Worm (Caenorhabditis elegans): ENCODE measurements around the gene K09E4.4.

Gene K09E4.4

DNA sequence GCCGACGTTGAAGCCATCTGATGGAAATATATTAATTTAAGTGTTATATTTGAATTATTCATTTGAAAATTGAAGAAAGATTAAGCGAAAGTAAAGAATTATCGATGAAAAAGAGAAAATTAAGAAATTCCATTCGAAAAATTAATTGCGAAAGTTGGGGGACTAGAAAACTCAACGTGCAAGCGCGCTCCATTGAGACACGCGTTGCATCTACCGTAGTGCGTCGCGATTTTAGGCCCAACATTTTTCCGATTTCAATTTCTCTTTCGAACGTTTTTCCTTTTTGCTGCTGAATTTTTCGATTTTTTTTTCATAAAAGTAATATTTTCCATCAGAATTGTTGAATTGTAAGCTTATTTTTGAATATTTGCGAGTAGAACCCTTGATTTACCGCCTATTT lies 32.4 kb upstream of the K09E4.4 start, which contains the start of gene Y48B6A.1 (continued):
- peak; percentile 98 for TF ChIP-seq nfya-1 (tag; optimal IDR thresholded peaks at IDR 0.05; ENCODE audit: insufficient read depth)
- TF ChIP-seq ceh-16 (tag; optimal IDR thresholded peaks at IDR 0.05), result peak; percentile 15
- TF ChIP-seq lin-39 (tag; optimal IDR thresholded peaks at IDR 0.05), result peak; percentile 96
- TF ChIP-seq elt-2 (tag; optimal IDR thresholded peaks at IDR 0.05), result peak; percentile 64
- TF ChIP-seq ama-1 (optimal IDR thresholded peaks at IDR 0.05), result peak; percentile 88
- peak; percentile 73 for TF ChIP-seq ceh-28 (tag; optimal IDR thresholded peaks at IDR 0.05)
- peak; percentile 99 for TF ChIP-seq pha-4 (tag; optimal IDR thresholded peaks at IDR 0.05)
- TF ChIP-seq ceh-82 (tag; optimal IDR thresholded peaks at IDR 0.05), result peak; percentile 50
- TF ChIP-seq lsy-12 (tag; optimal IDR thresholded peaks at IDR 0.05), result peak; percentile 88
- peak; percentile 77 for TF ChIP-seq fkh-10 (GFP tag; optimal IDR thresholded peaks at IDR 0.05)
- peak; percentile 84 for TF ChIP-seq nhr-11 (tag; optimal IDR thresholded peaks at IDR 0.05)
- no peak for TF ChIP-seq daf-12 (tag; optimal IDR thresholded peaks at IDR 0.05)

DNA sequence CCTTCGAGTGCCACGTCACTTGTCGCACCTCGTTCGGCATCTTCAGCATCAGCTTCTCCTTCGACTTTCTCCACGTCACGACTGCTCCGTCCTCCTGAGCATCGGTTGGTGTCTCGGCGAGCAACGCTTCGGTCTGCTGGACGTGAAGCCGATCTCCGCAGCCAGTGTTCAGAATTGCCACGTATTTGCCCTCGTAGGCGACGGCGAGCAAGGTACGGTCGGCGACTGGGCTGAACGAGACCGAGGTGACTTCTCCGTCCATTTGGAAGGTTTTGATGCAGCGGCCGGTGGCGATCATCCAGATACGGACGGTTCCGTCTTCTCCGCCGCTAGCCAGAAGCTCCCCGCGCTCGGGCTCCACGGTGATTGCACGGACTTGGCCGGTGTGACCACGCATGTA lies 30.3 kb upstream of the K09E4.4 start:
- TF ChIP-seq elt-2 (tag; optimal IDR thresholded peaks at IDR 0.05) (no peak), pqm-1 (tag; optimal IDR thresholded peaks at IDR 0.05) (no peak), jun-1 (tag; optimal IDR thresholded peaks at IDR 0.05) (no peak), ama-1 (optimal IDR thresholded peaks at IDR 0.05) (no peak), nhr-43 (tag; optimal IDR thresholded peaks at IDR 0.05; ENCODE audit: poor library complexity, severe bottlenecking) (no peak), unc-62 (GFP tag; optimal IDR thresholded peaks at IDR 0.05) (no peak), ceh-28 (tag; optimal IDR thresholded peaks at IDR 0.05) (no peak), nhr-25 (tag; optimal IDR thresholded peaks at IDR 0.05) (no peak), lin-39 (tag; optimal IDR thresholded peaks at IDR 0.05) (no peak), nhr-11 (tag; optimal IDR thresholded peaks at IDR 0.05) (no peak), ZK546.5 (tag; optimal IDR thresholded peaks at IDR 0.05) (no peak), fkh-10 (GFP tag; optimal IDR thresholded peaks at IDR 0.05) (no peak), egl-5 (tag; optimal IDR thresholded peaks at IDR 0.05) (no peak), aly-2 (tag; optimal IDR thresholded peaks at IDR 0.05) (no peak), skn-1 (tag; optimal IDR thresholded peaks at IDR 0.05) (no peak)

DNA sequence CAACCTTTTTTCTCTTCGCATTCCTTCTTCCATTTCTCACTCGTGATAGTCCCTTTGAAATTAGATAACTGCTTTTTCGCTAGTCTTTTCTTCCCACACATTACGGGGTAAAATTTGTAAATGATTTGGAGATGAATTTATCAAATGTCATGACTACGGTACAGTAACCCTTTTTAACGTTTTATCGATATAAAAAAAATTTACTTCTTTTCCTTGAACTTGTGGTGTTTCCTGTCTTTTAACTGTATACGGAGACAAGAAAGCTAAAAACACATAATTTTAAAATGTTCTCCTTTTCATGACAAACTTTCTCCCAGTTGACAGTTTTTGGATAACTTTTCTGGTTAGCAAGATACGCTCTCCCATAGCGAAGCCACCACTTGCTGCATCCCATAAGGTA lies 28.1 kb upstream of the K09E4.4 start, which contains the start of gene W03H9.1:
W03H9.1 (minus strand) TSS at position 101 of the 400 bp plus-strand sequence.
- TF ChIP-seq nhr-23 (tag; optimal IDR thresholded peaks at IDR 0.05), result no peak
- TF ChIP-seq R02D3.7 (tag; optimal IDR thresholded peaks at IDR 0.05), result no peak
- no peak for TF ChIP-seq ceh-16 (tag; optimal IDR thresholded peaks at IDR 0.05)
- no peak for TF ChIP-seq nhr-25 (tag; optimal IDR thresholded peaks at IDR 0.05)
- no peak for TF ChIP-seq ZK546.5 (tag; optimal IDR thresholded peaks at IDR 0.05)
- TF ChIP-seq sea-2 (GFP tag; optimal IDR thresholded peaks at IDR 0.05), result no peak
- TF ChIP-seq elt-1 (tag; optimal IDR thresholded peaks at IDR 0.05), result no peak

- peak; percentile 39 for TF ChIP-seq nhr-25 (tag; optimal IDR thresholded peaks at IDR 0.05)
- TF ChIP-seq pha-4 (tag; optimal IDR thresholded peaks at IDR 0.05), result peak; percentile 42
- peak; percentile 72 for TF ChIP-seq nhr-43 (tag; optimal IDR thresholded peaks at IDR 0.05; ENCODE audit: poor library complexity, severe bottlenecking)
- peak; percentile 60 for TF ChIP-seq nfya-1 (tag; optimal IDR thresholded peaks at IDR 0.05; ENCODE audit: insufficient read depth)
- no peak for TF ChIP-seq eor-1 (tag; optimal IDR thresholded peaks at IDR 0.05)
- TF ChIP-seq hmg-11 (tag; optimal IDR thresholded peaks at IDR 0.05), result peak; percentile 88
- TF ChIP-seq R02D3.7 (tag; optimal IDR thresholded peaks at IDR 0.05), result peak; percentile 26
- peak; percentile 5 for TF ChIP-seq snpc-4 (tag; optimal IDR thresholded peaks at IDR 0.05)
- peak; percentile 26 for TF ChIP-seq elt-2 (tag; optimal IDR thresholded peaks at IDR 0.05)
- no peak for TF ChIP-seq ztf-4 (tag; optimal IDR thresholded peaks at IDR 0.05)
- peak; percentile 41 for TF ChIP-seq lin-15B (tag; optimal IDR thresholded peaks at IDR 0.05)
- TF ChIP-seq ceh-28 (tag; optimal IDR thresholded peaks at IDR 0.05), result peak; percentile 40
- TF ChIP-seq lsy-12 (tag; optimal IDR thresholded peaks at IDR 0.05), result peak; percentile 61
- TF ChIP-seq nhr-23 (tag; optimal IDR thresholded peaks at IDR 0.05), result peak; percentile 45
- TF ChIP-seq nhr-11 (tag; optimal IDR thresholded peaks at IDR 0.05), result no peak
- TF ChIP-seq ceh-82 (tag; optimal IDR thresholded peaks at IDR 0.05), result no peak
Measured at ce11 chrII:14143838-14144268, 21.9 kb upstream of the K09E4.4 start, which contains the start of gene W03H9.2. TSS of gene W03H9.2 (minus strand) at chrII:14143869.

DNA sequence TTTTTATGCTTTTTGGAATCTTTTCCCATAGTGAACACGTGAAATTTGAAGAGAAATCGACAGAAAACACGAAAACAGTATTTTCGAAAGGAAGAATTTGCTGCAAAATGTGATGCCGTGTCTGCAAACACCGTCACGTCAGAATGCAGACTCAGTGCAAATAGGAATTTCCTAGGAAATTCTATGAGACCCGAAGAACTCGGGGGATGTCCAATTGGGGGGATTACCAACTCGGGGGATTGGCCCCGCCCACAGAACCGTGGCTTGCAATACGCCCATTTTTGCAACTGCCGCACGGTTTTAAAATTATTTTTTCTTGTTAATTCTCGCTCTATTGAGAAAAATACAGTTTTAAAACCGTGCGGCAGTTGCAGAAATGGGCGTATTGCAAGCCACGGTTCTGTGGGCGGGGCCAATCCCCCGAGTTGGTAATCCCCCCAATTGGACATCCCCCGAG lies 20.2 kb upstream of the K09E4.4 start, which contains the start of gene cacn-1:
cacn-1 (minus strand) TSS at position 51 of the 457 bp plus-strand sequence.
- peak; percentile 53 for TF ChIP-seq nhr-77 (tag; optimal IDR thresholded peaks at IDR 0.05)
- TF ChIP-seq hmg-11 (tag; optimal IDR thresholded peaks at IDR 0.05), result peak; percentile 47
- TF ChIP-seq tbx-2 (tag; optimal IDR thresholded peaks at IDR 0.05), result peak; percentile 0
- TF ChIP-seq lin-15B (tag; optimal IDR thresholded peaks at IDR 0.05), result peak; percentile 4
- TF ChIP-seq nhr-43 (tag; optimal IDR thresholded peaks at IDR 0.05; ENCODE audit: poor library complexity, severe bottlenecking), result peak; percentile 7
- peak; percentile 23 for TF ChIP-seq pha-4 (tag; optimal IDR thresholded peaks at IDR 0.05)
- TF ChIP-seq nfya-1 (tag; optimal IDR thresholded peaks at IDR 0.05; ENCODE audit: insufficient read depth), result peak; percentile 20
